In the genomic region with DNA sequence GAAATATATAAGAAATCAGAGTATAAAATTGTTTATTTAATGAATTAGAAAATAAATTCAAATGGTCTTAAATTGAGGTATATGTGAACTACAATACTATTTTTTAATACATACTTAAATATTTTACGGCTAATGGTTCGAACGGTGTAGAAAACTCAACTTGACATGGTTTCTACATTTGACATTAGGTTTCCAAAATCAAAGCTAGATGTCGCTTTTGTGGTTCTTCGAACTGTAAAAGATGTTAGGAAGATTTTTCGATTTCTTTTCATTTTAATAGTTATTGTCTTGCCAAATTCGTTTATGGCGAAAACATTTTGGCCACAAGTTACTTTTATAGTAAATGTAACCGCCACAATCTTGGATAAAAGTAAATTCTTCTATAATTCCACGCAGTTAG, we compare ENCODE assay signal across 1 fruit fly cellular context.
TF ChIP-seq lines count a peak whose summit lies in the region.

No protein-coding gene starts in this region.

TF ChIP-seq in whole organism, embryonic, 481 proteins besides CTCF, POLR2A, EP300 and RAD21 (continued from another document):
- TF ChIP-seq sna (GFP tag; IDR thresholded peaks at IDR 0.05; lab: Robert Waterston, UW; ENCODE audit: partially characterized antibody), result no peak
- TF ChIP-seq chm (GFP tag; IDR thresholded peaks at IDR 0.05; lab: Robert Waterston, UW), result no peak
- no peak for TF ChIP-seq CG11723 (GFP tag; optimal IDR thresholded peaks at IDR 0.05; lab: Kevin White, UChicago)
- TF ChIP-seq bowl (GFP tag; IDR thresholded peaks at IDR 0.05; lab: Robert Waterston, UW), result no peak
- no peak for TF ChIP-seq CG18764 (GFP tag; optimal IDR thresholded peaks at IDR 0.05; lab: Kevin White, UChicago)
- TF ChIP-seq CG42726 (GFP tag; IDR thresholded peaks at IDR 0.05; lab: Robert Waterston, UW; ENCODE audit: partially characterized antibody), result peak; percentile 80
- no peak for TF ChIP-seq CG3838 (GFP tag; optimal IDR thresholded peaks at IDR 0.05; lab: Kevin White, UChicago)
- no peak for TF ChIP-seq Asciz (GFP tag; optimal IDR thresholded peaks at IDR 0.05; lab: Kevin White, UChicago)
- TF ChIP-seq Vsx1 (GFP tag; optimal IDR thresholded peaks at IDR 0.05; lab: Kevin White, UChicago), result no peak
- TF ChIP-seq disco-r (GFP tag; optimal IDR thresholded peaks at IDR 0.05; lab: Kevin White, UChicago), result no peak
- TF ChIP-seq CG10431 (GFP tag; optimal IDR thresholded peaks at IDR 0.05; lab: Kevin White, UChicago), result no peak
- TF ChIP-seq hb (GFP tag; IDR thresholded peaks at IDR 0.05; lab: Robert Waterston, UW; ENCODE audit: partially characterized antibody), result peak; percentile 53; the same call in 1 of the 3 replicates
- no peak for TF ChIP-seq Ets65A (GFP tag; lab: Kevin White, UChicago)
- TF ChIP-seq lbe (GFP tag; optimal IDR thresholded peaks at IDR 0.05; lab: Kevin White, UChicago), result no peak
- TF ChIP-seq fd64A (GFP tag; optimal IDR thresholded peaks at IDR 0.05; lab: Kevin White, UChicago), result no peak
- TF ChIP-seq CG8089 (GFP tag; optimal IDR thresholded peaks at IDR 0.05; lab: Kevin White, UChicago), result no peak
- peak; percentile 64 for TF ChIP-seq CG16813 (GFP tag; IDR thresholded peaks at IDR 0.05; lab: Robert Waterston, UW; ENCODE audit: partially characterized antibody)
- no peak for TF ChIP-seq BEAF-32 (GFP tag; optimal IDR thresholded peaks at IDR 0.05; lab: Kevin White, UChicago)
- TF ChIP-seq CG15696 (tag; optimal IDR thresholded peaks at IDR 0.05; lab: Kevin White, UChicago), result no peak
- peak; percentile 80; the same call in 2 of the 3 replicates for TF ChIP-seq CG2199 (GFP tag; IDR thresholded peaks at IDR 0.05; lab: Robert Waterston, UW)
- no peak for TF ChIP-seq h (optimal IDR thresholded peaks at IDR 0.05; lab: Kevin White, UChicago)
- no peak for TF ChIP-seq Trl (optimal IDR thresholded peaks at IDR 0.05; lab: Kevin White, UChicago)
- no peak for TF ChIP-seq Trl (GFP tag; optimal IDR thresholded peaks at IDR 0.05; lab: Kevin White, UChicago)
- TF ChIP-seq fd3F (GFP tag; optimal IDR thresholded peaks at IDR 0.05; lab: Kevin White, UChicago), result no peak
- no peak for TF ChIP-seq peb (GFP tag; IDR thresholded peaks at IDR 0.05; lab: Robert Waterston, UW)
- TF ChIP-seq Nf-YB (GFP tag; optimal IDR thresholded peaks at IDR 0.05; lab: Kevin White, UChicago), result no peak
- no peak for TF ChIP-seq CG6175 (GFP tag; IDR thresholded peaks at IDR 0.05; lab: Robert Waterston, UW)
- no peak for TF ChIP-seq CG14710 (tag; optimal IDR thresholded peaks at IDR 0.05; lab: Kevin White, UChicago)
- TF ChIP-seq Myb (GFP tag; optimal IDR thresholded peaks at IDR 0.05; lab: Kevin White, UChicago), result no peak
- TF ChIP-seq CG6791 (GFP tag; IDR thresholded peaks at IDR 0.05; lab: Robert Waterston, UW; ENCODE audit: partially characterized antibody), result peak; percentile 59; the same call in 1 of the 3 replicates
- TF ChIP-seq D19A (tag; optimal IDR thresholded peaks at IDR 0.05; lab: Kevin White, UChicago), result no peak
- TF ChIP-seq Hr3 (GFP tag; optimal IDR thresholded peaks at IDR 0.05; lab: Kevin White, UChicago), result no peak
- no peak for TF ChIP-seq CG1792 (GFP tag; optimal IDR thresholded peaks at IDR 0.05; lab: Kevin White, UChicago)
- peak; percentile 13 for TF ChIP-seq Xbp1 (GFP tag; optimal IDR thresholded peaks at IDR 0.05; lab: Kevin White, UChicago)
- 0 out of 2 replicates have a peak, but pooled peaks have one; percentile 12 for TF ChIP-seq inv (GFP tag; IDR thresholded peaks at IDR 0.05; lab: Robert Waterston, UW; ENCODE audit: partially characterized antibody)
- TF ChIP-seq kni (GFP tag; optimal IDR thresholded peaks at IDR 0.05; lab: Kevin White, UChicago), result no peak
- no peak for TF ChIP-seq CG32532 (GFP tag; IDR thresholded peaks at IDR 0.05; lab: Robert Waterston, UW)
- no peak for TF ChIP-seq trh (GFP tag; optimal IDR thresholded peaks at IDR 0.05; lab: Kevin White, UChicago)
- TF ChIP-seq Sry-δ (GFP tag; optimal IDR thresholded peaks at IDR 0.05; lab: Kevin White, UChicago), result no peak
- TF ChIP-seq E2f2 (GFP tag; IDR thresholded peaks at IDR 0.05; lab: Robert Waterston, UW), result no peak
- TF ChIP-seq twi (tag; optimal IDR thresholded peaks at IDR 0.05; lab: Kevin White, UChicago), result no peak
- no peak for TF ChIP-seq lola (GFP tag; optimal IDR thresholded peaks at IDR 0.05; lab: Kevin White, UChicago)
- no peak for TF ChIP-seq Sox102F (GFP tag; optimal IDR thresholded peaks at IDR 0.05; lab: Kevin White, UChicago)
- no peak for TF ChIP-seq klu (GFP tag; IDR thresholded peaks at IDR 0.05; lab: Robert Waterston, UW)
- TF ChIP-seq grn (GFP tag; optimal IDR thresholded peaks at IDR 0.05; lab: Kevin White, UChicago), result no peak
- TF ChIP-seq CG14965 (GFP tag; optimal IDR thresholded peaks at IDR 0.05; lab: Kevin White, UChicago; ENCODE audit: borderline replicate concordance), result no peak
- TF ChIP-seq Meics (GFP tag; optimal IDR thresholded peaks at IDR 0.05; lab: Kevin White, UChicago), result no peak
- no peak for TF ChIP-seq ssp (GFP tag; IDR thresholded peaks at IDR 0.05; lab: Robert Waterston, UW)
- no peak for TF ChIP-seq dmrt11E (tag; optimal IDR thresholded peaks at IDR 0.05; lab: Kevin White, UChicago)
- no peak for TF ChIP-seq mirr (GFP tag; optimal IDR thresholded peaks at IDR 0.05; lab: Kevin White, UChicago)
- no peak for TF ChIP-seq sd (tag; optimal IDR thresholded peaks at IDR 0.05; lab: Kevin White, UChicago)
- TF ChIP-seq CG11504 (tag; optimal IDR thresholded peaks at IDR 0.05; lab: Kevin White, UChicago), result no peak
- TF ChIP-seq NC2α (GFP tag; optimal IDR thresholded peaks at IDR 0.05; lab: Kevin White, UChicago), result no peak
- no peak for TF ChIP-seq pb (GFP tag; optimal IDR thresholded peaks at IDR 0.05; lab: Kevin White, UChicago)
- TF ChIP-seq CG6765 (GFP tag; optimal IDR thresholded peaks at IDR 0.05; lab: Kevin White, UChicago), result no peak
- TF ChIP-seq CG10543 (GFP tag; optimal IDR thresholded peaks at IDR 0.05; lab: Kevin White, UChicago), result no peak
- TF ChIP-seq B-H2 (GFP tag; optimal IDR thresholded peaks at IDR 0.05; lab: Kevin White, UChicago), result no peak
- no peak for TF ChIP-seq CG4282 (GFP tag; optimal IDR thresholded peaks at IDR 0.05; lab: Kevin White, UChicago)
- no peak for TF ChIP-seq jigr1 (GFP tag; IDR thresholded peaks at IDR 0.05; lab: Robert Waterston, UW)
- TF ChIP-seq corto (GFP tag; optimal IDR thresholded peaks at IDR 0.05; lab: Kevin White, UChicago), result no peak
